Worm (Caenorhabditis elegans) whole organism, L3 larva: ENCODE data around the gene F09E10.5.
A peak's percentile ranks its signal among the peaks of the same experiment; 100 is the strongest.

Experiments
- R02D3.7 ChIP-seq: fragments of 150-350 bp; optimal IDR thresholded peaks from 2 replicates; lab custom pipeline; 2014; ENCODE audit warnings: missing biosample characterization, missing genetic modification characterization
- aly-2 ChIP-seq: fragments of 150-350 bp; optimal IDR thresholded peaks from 2 replicates; lab custom pipeline; 2014; ENCODE audit warnings: missing biosample characterization, missing genetic modification characterization
- ceh-16 ChIP-seq: sonication (generic microtip); optimal IDR thresholded peaks from 2 replicates; lab custom pipeline; 2017; ENCODE audit warnings: missing biosample characterization, missing genetic modification characterization
- ceh-28 ChIP-seq: fragments of 150-350 bp; optimal IDR thresholded peaks from 2 replicates; lab custom pipeline; 2014; ENCODE audit warnings: missing biosample characterization, missing genetic modification reagents, missing genetic modification characterization
- ceh-82 ChIP-seq: fragments of 150-350 bp; optimal IDR thresholded peaks from 2 replicates; lab custom pipeline; 2014; ENCODE audit warnings: missing biosample characterization, missing genetic modification characterization
- ceh-9 ChIP-seq: sonication (generic microtip); optimal IDR thresholded peaks from 2 replicates; lab custom pipeline; 2018; ENCODE audit warnings: missing biosample characterization, missing genetic modification characterization
- daf-12 ChIP-seq: fragments of 150-350 bp; optimal IDR thresholded peaks from 2 replicates; lab custom pipeline; 2014; ENCODE audit warnings: missing biosample characterization, missing genetic modification reagents, missing genetic modification characterization
- egl-27 ChIP-seq: sonication (generic microtip); optimal IDR thresholded peaks from 4 replicates; lab custom pipeline; 2017; ENCODE audit warnings: missing biosample characterization, missing genetic modification reagents, missing genetic modification characterization
- egl-5 ChIP-seq: fragments of 150-350 bp; optimal IDR thresholded peaks from 2 replicates; lab custom pipeline; 2017; ENCODE audit warnings: missing biosample characterization, missing genetic modification reagents, missing genetic modification characterization, inconsistent platforms
- elt-1 ChIP-seq: fragments of 150-350 bp; optimal IDR thresholded peaks from 2 replicates; lab custom pipeline; 2014; ENCODE audit warnings: missing biosample characterization, missing genetic modification characterization
- elt-2 ChIP-seq: sonication (generic microtip); optimal IDR thresholded peaks from 2 replicates; lab custom pipeline; 2016; ENCODE audit warnings: missing genetic modification reagents, mild to moderate bottlenecking, missing genetic modification characterization, missing compliant biosample characterization
- eor-1 ChIP-seq, 2 experiments: fragments of 150-350 bp; optimal IDR thresholded peaks; 2 replicates each; lab custom pipeline; 2014 to 2018; ENCODE audit warnings: missing biosample characterization in 2 of 2, missing genetic modification characterization in 2 of 2
- fkh-10 ChIP-seq: sonication (generic microtip); optimal IDR thresholded peaks from 2 replicates; lab custom pipeline; 2017; ENCODE audit warnings: missing biosample characterization, missing genetic modification reagents, missing genetic modification characterization
- fkh-2 ChIP-seq: fragments of 150-350 bp; optimal IDR thresholded peaks from 2 replicates; lab custom pipeline; 2014; ENCODE audit warnings: missing biosample characterization, missing genetic modification reagents, missing genetic modification characterization
- hmg-11 ChIP-seq: sonication (generic microtip); optimal IDR thresholded peaks from 2 replicates; lab custom pipeline; 2016; ENCODE audit warnings: missing genetic modification characterization, missing compliant biosample characterization
- jun-1 ChIP-seq: fragments of 150-350 bp; optimal IDR thresholded peaks from 2 replicates; lab custom pipeline; 2014; ENCODE audit warnings: missing biosample characterization, missing genetic modification reagents, missing genetic modification characterization
- lin-15B ChIP-seq: fragments of 150-350 bp; optimal IDR thresholded peaks from 2 replicates; lab custom pipeline; 2014; ENCODE audit warnings: missing biosample characterization, missing genetic modification characterization
- mdl-1 ChIP-seq: fragments of 150-350 bp; optimal IDR thresholded peaks from 2 replicates; lab custom pipeline; 2014; ENCODE audit warnings: missing biosample characterization, missing genetic modification characterization
- nhr-11 ChIP-seq: fragments of 150-350 bp; optimal IDR thresholded peaks from 2 replicates; lab custom pipeline; 2014; ENCODE audit warnings: missing biosample characterization, missing genetic modification characterization
- nhr-12 ChIP-seq: fragments of 150-350 bp; optimal IDR thresholded peaks from 2 replicates; lab custom pipeline; 2014; ENCODE audit warnings: missing biosample characterization, missing genetic modification characterization
- nhr-237 ChIP-seq: fragments of 150-350 bp; optimal IDR thresholded peaks from 2 replicates; lab custom pipeline; 2014; ENCODE audit warnings: missing biosample characterization, missing genetic modification characterization
- nhr-25 ChIP-seq: sonication (generic microtip); optimal IDR thresholded peaks from 2 replicates; lab custom pipeline; 2017; ENCODE audit warnings: missing biosample characterization, missing genetic modification characterization
- nhr-28 ChIP-seq: fragments of 150-350 bp; optimal IDR thresholded peaks from 2 replicates; lab custom pipeline; 2014; ENCODE audit warnings: missing biosample characterization, missing genetic modification characterization
- nhr-67 ChIP-seq: fragments of 150-350 bp; optimal IDR thresholded peaks from 2 replicates; lab custom pipeline; 2014; ENCODE audit warnings: missing biosample characterization, missing genetic modification characterization
- nhr-76 ChIP-seq: fragments of 150-350 bp; sonication (generic microtip); optimal IDR thresholded peaks from 5 replicates; lab custom pipeline; 2014; ENCODE audit warnings: missing biosample characterization, missing genetic modification characterization
- nhr-77 ChIP-seq: fragments of 150-350 bp; optimal IDR thresholded peaks from 2 replicates; lab custom pipeline; 2014; ENCODE audit warnings: missing biosample characterization, missing genetic modification characterization
- pha-4 ChIP-seq: fragments of 150-350 bp; optimal IDR thresholded peaks from 2 replicates; lab custom pipeline; 2014; ENCODE audit warnings: missing biosample characterization, missing genetic modification reagents, missing genetic modification characterization
- pqm-1 ChIP-seq: fragments of 150-350 bp; optimal IDR thresholded peaks from 2 replicates; lab custom pipeline; 2017; ENCODE audit warnings: missing biosample characterization, missing genetic modification characterization, inconsistent platforms
- snpc-4 ChIP-seq: fragments of 150-350 bp; optimal IDR thresholded peaks from 2 replicates; lab custom pipeline; 2014; ENCODE audit warnings: missing biosample characterization, missing genetic modification characterization
- tbx-2 ChIP-seq: sonication (generic microtip); optimal IDR thresholded peaks from 2 replicates; lab custom pipeline; 2016; ENCODE audit warnings: mild to moderate bottlenecking, missing genetic modification characterization, missing compliant biosample characterization
- unc-39 ChIP-seq: sonication (generic microtip); optimal IDR thresholded peaks from 4 replicates; lab custom pipeline; 2017; ENCODE audit warnings: missing biosample characterization, missing genetic modification characterization
- unc-62 ChIP-seq: fragments of 150-350 bp; sonication (generic microtip); optimal IDR thresholded peaks from 4 replicates; lab custom pipeline; 2014; ENCODE audit warnings: missing biosample characterization, missing genetic modification reagents, missing genetic modification characterization
- zag-1 ChIP-seq: fragments of 150-350 bp; optimal IDR thresholded peaks from 2 replicates; lab custom pipeline; 2014; ENCODE audit warnings: missing biosample characterization, missing genetic modification characterization
- ztf-4 ChIP-seq: fragments of 150-350 bp; optimal IDR thresholded peaks from 2 replicates; lab custom pipeline; 2014; ENCODE audit warnings: missing biosample characterization, missing genetic modification characterization

The F09E10.5 gene

ce11 chrX:1477932-1478331 lies 16.2 kb downstream of the F09E10.5 start (continued):
- TF ChIP-seq pha-4 (no peak), nhr-28 (no peak), daf-12 (tag; lab: Kevin White, UChicago) (no peak), aly-2 (tag; lab: Kevin White, UChicago) (no peak), ceh-16 (tag; lab: Kevin White, UChicago) (no peak), nhr-25 (no peak), fkh-10 (GFP tag; lab: Kevin White, UChicago) (no peak), eor-1 (tag; optimal IDR thresholded peaks at IDR 0.05; lab: Kevin White, UChicago) (no peak), nhr-77 (tag; lab: Kevin White, UChicago) (no peak), lin-15B (tag; lab: Kevin White, UChicago) (no peak)
- TF ChIP-seq, all 47 proteins: peak for 11

ce11 chrX:1476005-1476404 lies 18.2 kb downstream of the F09E10.5 start:
- TF ChIP-seq unc-39 (tag; lab: Kevin White, UChicago) (no peak), fkh-2 (no peak), egl-5 (no peak), daf-12 (tag; lab: Kevin White, UChicago) (no peak), ceh-82 (tag; lab: Kevin White, UChicago) (no peak), ceh-28 (tag; lab: Kevin White, UChicago) (no peak), nhr-25 (no peak), aly-2 (tag; lab: Kevin White, UChicago) (no peak), nhr-237 (tag; lab: Kevin White, UChicago) (no peak)

- TF ChIP-seq hmg-11 (tag; lab: Kevin White, UChicago) (no peak), nhr-12 (tag; lab: Kevin White, UChicago) (no peak), elt-2 (tag; lab: Kevin White, UChicago) (no peak), fkh-10 (GFP tag; lab: Kevin White, UChicago) (no peak), ceh-9 (tag; lab: Kevin White, UChicago) (no peak), nhr-237 (tag; lab: Kevin White, UChicago) (no peak), ceh-28 (tag; lab: Kevin White, UChicago) (no peak), snpc-4 (tag; lab: Kevin White, UChicago) (no peak), pqm-1 (tag; lab: Kevin White, UChicago) (no peak), aly-2 (tag; lab: Kevin White, UChicago) (no peak), lin-15B (tag; lab: Kevin White, UChicago) (no peak), nhr-11 (tag; lab: Kevin White, UChicago) (no peak), unc-62 (GFP tag; lab: Kevin White, UChicago) (no peak), egl-5 (no peak), nhr-67 (tag; lab: Kevin White, UChicago) (no peak), tbx-2 (tag; lab: Kevin White, UChicago) (no peak), nhr-76 (no peak), ztf-4 (tag; lab: Kevin White, UChicago) (no peak), mdl-1 (no peak), daf-12 (tag; lab: Kevin White, UChicago) (no peak)
- TF ChIP-seq, all 47 proteins: peak for 0
Measured at ce11 chrX:1473794-1474193, 20.4 kb downstream of the F09E10.5 start.

ce11 chrX:1472880-1473279 lies 21.3 kb downstream of the F09E10.5 start, which contains the start of gene D1005.5:
Gene D1005.5 (minus strand): TSS chrX:1472980.
- TF ChIP-seq daf-12 (tag; lab: Kevin White, UChicago): no peak
- TF ChIP-seq fkh-2: no peak
- no peak for TF ChIP-seq jun-1 (tag; lab: Kevin White, UChicago)
- no peak for TF ChIP-seq elt-1
- no peak for TF ChIP-seq zag-1 (tag; lab: Kevin White, UChicago)
- no peak for TF ChIP-seq ceh-9 (tag; lab: Kevin White, UChicago)
- TF ChIP-seq nhr-76: no peak
- no peak for TF ChIP-seq snpc-4 (tag; lab: Kevin White, UChicago)
- no peak for TF ChIP-seq pqm-1 (tag; lab: Kevin White, UChicago)
- no peak for TF ChIP-seq egl-5
- TF ChIP-seq eor-1 (tag; optimal IDR thresholded peaks at IDR 0.05; lab: Kevin White, UChicago): no peak
- TF ChIP-seq nhr-11 (tag; lab: Kevin White, UChicago): no peak
- TF ChIP-seq ceh-16 (tag; lab: Kevin White, UChicago): no peak
- no peak for TF ChIP-seq egl-27 (tag; lab: Kevin White, UChicago)
- no peak for TF ChIP-seq ceh-28 (tag; lab: Kevin White, UChicago)
- no peak for TF ChIP-seq R02D3.7 (tag; lab: Kevin White, UChicago)

ce11 chrX:1471232-1471631 lies 22.9 kb downstream of the F09E10.5 start:
- TF ChIP-seq snpc-4 (tag; lab: Kevin White, UChicago): peak; percentile 10
- TF ChIP-seq nhr-28: no peak
